Worm (Caenorhabditis elegans): Measurements from ENCODE around the gene pqbp-1.1.

Gene pqbp-1.1

ce11 chrIV:255379-255857, 6.1 kb downstream of the pqbp-1.1 start, which contains the start of gene rcat-1:
TSS of gene rcat-1 (minus strand) at chrIV:255429.
- TF ChIP-seq ets-7 (tag; optimal IDR thresholded peaks at IDR 0.05) (no peak), pes-1 (GFP tag; IDR thresholded peaks at IDR 0.05) (0 out of 2 replicates have a peak, but pooled peaks have one; percentile 14), flt-1 (GFP tag; IDR thresholded peaks at IDR 0.05) (no peak), F13C5.2 (tag; optimal IDR thresholded peaks at IDR 0.05) (peak; percentile 71)

- TF ChIP-seq ets-7 (tag; optimal IDR thresholded peaks at IDR 0.05) (no peak), F13C5.2 (tag; optimal IDR thresholded peaks at IDR 0.05) (no peak), tbx-11 (GFP tag; IDR thresholded peaks at IDR 0.05) (no peak), tra-4 (tag; optimal IDR thresholded peaks at IDR 0.05) (no peak), ama-1 (optimal IDR thresholded peaks at IDR 0.05) (no peak), ceh-36 (tag; optimal IDR thresholded peaks at IDR 0.05) (no peak), aly-1 (tag; optimal IDR thresholded peaks at IDR 0.05) (no peak), hmbx-1 (tag; optimal IDR thresholded peaks at IDR 0.05) (no peak), tbx-37 (GFP tag; conservative IDR thresholded peaks at IDR 0.05) (no peak), hmg-4 (GFP tag; optimal IDR thresholded peaks at IDR 0.05) (no peak), sea-1 (GFP tag; conservative IDR thresholded peaks at IDR 0.05) (no peak), scrt-1 (GFP tag; IDR thresholded peaks at IDR 0.05) (no peak), pes-1 (GFP tag; IDR thresholded peaks at IDR 0.05) (no peak)
Observed at ce11 chrIV:252454-252853, 9.0 kb downstream of the pqbp-1.1 start, which contains the start of gene grl-19. TSS of gene grl-19 (minus strand) at chrIV:252554.

- TF ChIP-seq sea-1 (GFP tag; conservative IDR thresholded peaks at IDR 0.05) = no peak
- no peak for TF ChIP-seq tra-4 (tag; optimal IDR thresholded peaks at IDR 0.05)
- no peak for TF ChIP-seq tbx-11 (GFP tag; IDR thresholded peaks at IDR 0.05)
- no peak for TF ChIP-seq pes-1 (GFP tag; IDR thresholded peaks at IDR 0.05)
Observed at ce11 chrIV:247494-247893, 14.0 kb downstream of the pqbp-1.1 start.

- TF ChIP-seq flt-1 (GFP tag; IDR thresholded peaks at IDR 0.05) (no peak), ceh-13 (GFP tag; optimal IDR thresholded peaks at IDR 0.05) (no peak), hnd-1 (tag; optimal IDR thresholded peaks at IDR 0.05) (no peak), tbx-37 (GFP tag; conservative IDR thresholded peaks at IDR 0.05) (no peak), tra-4 (tag; optimal IDR thresholded peaks at IDR 0.05) (no peak), tbx-11 (GFP tag; IDR thresholded peaks at IDR 0.05) (no peak), sea-1 (GFP tag; conservative IDR thresholded peaks at IDR 0.05) (no peak)
Observed at ce11 chrIV:244843-245242, 16.6 kb downstream of the pqbp-1.1 start, which contains the start of gene aass-1. TSS of gene aass-1 (plus strand) at chrIV:245143.

- TF ChIP-seq hnd-1 (tag; optimal IDR thresholded peaks at IDR 0.05) = no peak
- TF ChIP-seq hmg-4 (GFP tag; optimal IDR thresholded peaks at IDR 0.05) = no peak
- no peak for TF ChIP-seq ceh-13 (GFP tag; optimal IDR thresholded peaks at IDR 0.05)
- TF ChIP-seq scrt-1 (GFP tag; IDR thresholded peaks at IDR 0.05) = no peak
- TF ChIP-seq F13C5.2 (tag; optimal IDR thresholded peaks at IDR 0.05) = no peak
- no peak for TF ChIP-seq sea-1 (GFP tag; conservative IDR thresholded peaks at IDR 0.05)
- no peak for TF ChIP-seq tbx-11 (GFP tag; IDR thresholded peaks at IDR 0.05)
- TF ChIP-seq aly-1 (tag; optimal IDR thresholded peaks at IDR 0.05) = no peak
- TF ChIP-seq ets-7 (tag; optimal IDR thresholded peaks at IDR 0.05) = no peak
Observed at ce11 chrIV:244278-244677, 17.2 kb downstream of the pqbp-1.1 start.

ce11 chrIV:240257-240754, 21.2 kb downstream of the pqbp-1.1 start, which contains the start of the genes fnta-1 and cogc-8:
TSS of gene fnta-1 (minus strand) at chrIV:240307.
TSS of gene cogc-8 (plus strand) at chrIV:240451.
- TF ChIP-seq hnd-1 (tag; optimal IDR thresholded peaks at IDR 0.05) (no peak), aly-1 (tag; optimal IDR thresholded peaks at IDR 0.05) (no peak), F13C5.2 (tag; optimal IDR thresholded peaks at IDR 0.05) (peak; percentile 16), flt-1 (GFP tag; IDR thresholded peaks at IDR 0.05) (no peak)

- TF ChIP-seq F13C5.2 (tag; optimal IDR thresholded peaks at IDR 0.05) (no peak), tbx-11 (GFP tag; IDR thresholded peaks at IDR 0.05) (no peak), ama-1 (optimal IDR thresholded peaks at IDR 0.05) (peak; percentile 20), ceh-36 (tag; optimal IDR thresholded peaks at IDR 0.05) (no peak)
Observed at ce11 chrIV:237350-237749, 24.1 kb downstream of the pqbp-1.1 start, which contains the start of gene ints-13. TSS of gene ints-13 (minus strand) at chrIV:237450.

ce11 chrIV:236138-236537, 25.3 kb downstream of the pqbp-1.1 start:
- TF ChIP-seq pes-1 (GFP tag; IDR thresholded peaks at IDR 0.05) = no peak
- TF ChIP-seq aly-1 (tag; optimal IDR thresholded peaks at IDR 0.05) = no peak
- no peak for TF ChIP-seq ceh-13 (GFP tag; optimal IDR thresholded peaks at IDR 0.05)
- TF ChIP-seq ceh-36 (tag; optimal IDR thresholded peaks at IDR 0.05) = no peak
- TF ChIP-seq hnd-1 (tag; optimal IDR thresholded peaks at IDR 0.05) = no peak
- no peak for TF ChIP-seq hmbx-1 (tag; optimal IDR thresholded peaks at IDR 0.05)
- TF ChIP-seq hmg-4 (GFP tag; optimal IDR thresholded peaks at IDR 0.05) = no peak
- no peak for TF ChIP-seq B0310.2 (tag; optimal IDR thresholded peaks at IDR 0.05)
- TF ChIP-seq tbx-37 (GFP tag; conservative IDR thresholded peaks at IDR 0.05) = no peak

ce11 chrIV:231673-232072, 29.8 kb downstream of the pqbp-1.1 start, which contains the start of gene gtf-2H1:
TSS of gene gtf-2H1 (minus strand) at chrIV:231773.
- TF ChIP-seq ets-7 (tag; optimal IDR thresholded peaks at IDR 0.05) (no peak), hmbx-1 (tag; optimal IDR thresholded peaks at IDR 0.05) (no peak), pes-1 (GFP tag; IDR thresholded peaks at IDR 0.05) (no peak), hnd-1 (tag; optimal IDR thresholded peaks at IDR 0.05) (no peak), hmg-4 (GFP tag; optimal IDR thresholded peaks at IDR 0.05) (no peak), aly-1 (tag; optimal IDR thresholded peaks at IDR 0.05) (no peak), ceh-13 (GFP tag; optimal IDR thresholded peaks at IDR 0.05) (no peak), B0310.2 (tag; optimal IDR thresholded peaks at IDR 0.05) (no peak), tbx-37 (GFP tag; conservative IDR thresholded peaks at IDR 0.05) (no peak), flt-1 (GFP tag; IDR thresholded peaks at IDR 0.05) (no peak), tra-4 (tag; optimal IDR thresholded peaks at IDR 0.05) (no peak), ceh-36 (tag; optimal IDR thresholded peaks at IDR 0.05) (no peak), scrt-1 (GFP tag; IDR thresholded peaks at IDR 0.05) (no peak), sea-1 (GFP tag; conservative IDR thresholded peaks at IDR 0.05) (no peak), ama-1 (optimal IDR thresholded peaks at IDR 0.05) (no peak), tbx-11 (GFP tag; IDR thresholded peaks at IDR 0.05) (no peak), F13C5.2 (tag; optimal IDR thresholded peaks at IDR 0.05) (no peak)

All from whole organism, early embryonic.